Worm (Caenorhabditis elegans) whole organism, early embryonic: Measurements from ENCODE around the gene T15H9.4.

Source experiments
- F13C5.2 ChIP-seq: sonication (generic microtip); optimal IDR thresholded peaks from 2 replicates; lab custom pipeline; 2017; ENCODE audit warnings: mild to moderate bottlenecking, missing genetic modification characterization, inconsistent platforms, missing compliant biosample characterization
- ama-1 ChIP-seq: fragments of 150-350 bp; optimal IDR thresholded peaks from 2 replicates; lab custom pipeline; 2014
- ceh-13 ChIP-seq: fragments of 200-800 bp; sonication (Bioruptor generic); optimal IDR thresholded peaks from 2 replicates; lab custom pipeline; 2018; ENCODE audit warnings: mild to moderate bottlenecking, missing genetic modification characterization, missing compliant biosample characterization
- ceh-36 ChIP-seq: sonication (generic microtip); optimal IDR thresholded peaks from 2 replicates; lab custom pipeline; 2016; ENCODE audit warnings: missing genetic modification characterization, inconsistent platforms, missing compliant biosample characterization
- flt-1 ChIP-seq: fragments of 200-800 bp; sonication (Bioruptor generic); IDR thresholded peaks from 2 replicates; pipeline ENCODE4 v1.3.6; 2022; ENCODE audit warnings: missing genetic modification characterization, missing compliant biosample characterization

- TF ChIP-seq ama-1 (lab: Kevin White, UChicago) (no peak), ceh-36 (tag; lab: Kevin White, UChicago) (no peak), flt-1 (GFP tag; lab: Robert Waterston, UW) (no peak), F13C5.2 (tag; lab: Kevin White, UChicago) (no peak), ceh-13 (no peak)
These were observed 7.1 kb downstream of the T15H9.4 start for ce11 chrII:9618759-9619158.
